Fruit fly (Drosophila melanogaster) whole organism, embryonic: ENCODE results near the gene CG9855.

ENCODE experiments used
- Awh ChIP-seq: fragments of 200-800 bp; sonication (Bioruptor generic); IDR thresholded peaks from 2 replicates; pipeline ENCODE4, ENCODE4 v1.3.6; 2022; ENCODE audit warnings: missing biosample characterization, missing genetic modification characterization
- B-H1 ChIP-seq: fragments of 200-800 bp; sonication (Bioruptor generic); IDR thresholded peaks from 3 replicates; pipeline ENCODE4 v1.3.6; 2022; ENCODE audit warnings: missing biosample characterization, missing genetic modification characterization
- C15 ChIP-seq: fragments of 200-800 bp; sonication (Bioruptor generic); IDR thresholded peaks from 3 replicates; pipeline ENCODE4 v1.3.6; 2022; ENCODE audit warnings: missing biosample characterization, missing genetic modification characterization
- CG10267 ChIP-seq: fragments of 200-800 bp; sonication (Bioruptor generic); optimal IDR thresholded peaks from 2 replicates; lab custom pipeline; 2018; ENCODE audit warnings: missing biosample characterization, mild to moderate bottlenecking, missing genetic modification characterization, moderate library complexity
- CG10543 ChIP-seq: fragments of 200-800 bp; sonication (Bioruptor generic); optimal IDR thresholded peaks from 3 replicates; lab custom pipeline; 2017; ENCODE audit warnings: missing biosample characterization, mild to moderate bottlenecking, missing genetic modification characterization, moderate library complexity
- CG10654 ChIP-seq: fragments of 200-800 bp; sonication (Bioruptor generic); optimal IDR thresholded peaks from 2 replicates; lab custom pipeline; 2016; ENCODE audit warnings: missing biosample characterization, missing genetic modification characterization
- CG10959 ChIP-seq: fragments of 200-800 bp; sonication (Bioruptor generic); IDR thresholded peaks from 2 replicates; pipeline ENCODE4 v1.3.6; 2022; ENCODE audit warnings: missing biosample characterization, missing genetic modification characterization
- CG11398 ChIP-seq: fragments of 200-800 bp; sonication (Bioruptor generic); optimal IDR thresholded peaks from 2 replicates; lab custom pipeline; 2016; ENCODE audit warnings: missing biosample characterization, missing genetic modification characterization
- CG12299 ChIP-seq: fragments of 200-800 bp; sonication (Bioruptor generic); optimal IDR thresholded peaks from 2 replicates; lab custom pipeline; 2018; ENCODE audit warnings: missing biosample characterization, mild to moderate bottlenecking, missing genetic modification characterization
- CG13424 ChIP-seq: fragments of 200-800 bp; sonication (Bioruptor generic); optimal IDR thresholded peaks from 2 replicates; lab custom pipeline; 2019; ENCODE audit warnings: missing biosample characterization, mild to moderate bottlenecking, missing genetic modification characterization, moderate library complexity
- CG15269 ChIP-seq: fragments of 200-800 bp; sonication (Bioruptor generic); optimal IDR thresholded peaks from 2 replicates; lab custom pipeline; 2018; ENCODE audit warnings: missing biosample characterization, mild to moderate bottlenecking, missing genetic modification characterization, moderate library complexity
- CG16779 ChIP-seq: fragments of 200-800 bp; sonication (Bioruptor generic); IDR thresholded peaks from 2 replicates; pipeline ENCODE4 v1.3.6; 2022; ENCODE audit warnings: missing biosample characterization, missing genetic modification characterization
- CG17568 ChIP-seq: fragments of 200-800 bp; sonication (Bioruptor generic); optimal IDR thresholded peaks from 2 replicates; lab custom pipeline; 2018; ENCODE audit warnings: missing biosample characterization, mild to moderate bottlenecking, missing genetic modification characterization, moderate library complexity
- CG1832 ChIP-seq: fragments of 200-800 bp; sonication (Bioruptor generic); optimal IDR thresholded peaks from 2 replicates; lab custom pipeline; 2017; ENCODE audit warnings: missing biosample characterization, mild to moderate bottlenecking, missing genetic modification characterization, inconsistent platforms
- CG18764 ChIP-seq: fragments of 200-800 bp; sonication (Bioruptor generic); optimal IDR thresholded peaks from 3 replicates; lab custom pipeline; 2016; ENCODE audit warnings: missing biosample characterization, missing genetic modification characterization
- CG2199 ChIP-seq: fragments of 200-800 bp; sonication (Bioruptor generic); IDR thresholded peaks from 3 replicates; pipeline ENCODE4 v1.3.6; 2022; ENCODE audit warnings: missing biosample characterization, missing genetic modification characterization
- CG43689 ChIP-seq: fragments of 200-800 bp; sonication (Bioruptor generic); IDR thresholded peaks from 2 replicates; pipeline ENCODE4 v1.3.6; 2022; ENCODE audit warnings: missing biosample characterization, missing genetic modification characterization
- CG8359 ChIP-seq: fragments of 200-800 bp; sonication (Bioruptor generic); optimal IDR thresholded peaks from 2 replicates; lab custom pipeline; 2017; ENCODE audit warnings: missing biosample characterization, mild to moderate bottlenecking, missing genetic modification characterization, borderline replicate concordance
- E2f2 ChIP-seq: fragments of 200-800 bp; sonication (Bioruptor generic); IDR thresholded peaks from 2 replicates; pipeline ENCODE4 v1.3.6; 2022; ENCODE audit warnings: missing biosample characterization, missing genetic modification characterization
- Eip74EF ChIP-seq, 2 experiments: fragments of 200-800 bp in 1 of 2; fragments of >200 bp in 1 of 2; sonication (Bioruptor generic) in 1 of 2; optimal IDR thresholded peaks; 2 replicates each; lab custom pipeline; 2017 to 2019; ENCODE audit warnings: missing biosample characterization in 2 of 2, missing genetic modification characterization in 2 of 2, mild to moderate bottlenecking in 1 of 2, moderate library complexity in 1 of 2
- Elba2 ChIP-seq: fragments of 200-800 bp; sonication (Bioruptor generic); optimal IDR thresholded peaks from 3 replicates; lab custom pipeline; 2016; ENCODE audit warnings: missing biosample characterization, missing genetic modification characterization
- Gug ChIP-seq: fragments of 200-800 bp; sonication (Bioruptor generic); IDR thresholded peaks from 4 replicates; pipeline ENCODE4 v1.3.6; 2022; ENCODE audit warnings: missing biosample characterization, missing genetic modification characterization
- Hey ChIP-seq: fragments of 200-800 bp; sonication (Bioruptor generic); optimal IDR thresholded peaks from 3 replicates; lab custom pipeline; 2018; ENCODE audit warnings: missing biosample characterization, mild to moderate bottlenecking, missing genetic modification characterization
- HmgD ChIP-seq: fragments of 200-800 bp; sonication (Bioruptor generic); optimal IDR thresholded peaks from 3 replicates; lab custom pipeline; 2016; ENCODE audit warnings: missing biosample characterization, missing genetic modification characterization
- Hr3 ChIP-seq: fragments of 200-800 bp; sonication (Bioruptor generic); optimal IDR thresholded peaks from 3 replicates; lab custom pipeline; 2016; ENCODE audit warnings: missing biosample characterization, missing genetic modification characterization
- NFAT ChIP-seq: fragments of 200-800 bp; sonication (Bioruptor generic); IDR thresholded peaks from 2 replicates; pipeline ENCODE4 v1.3.6; 2022; ENCODE audit warnings: missing biosample characterization, missing genetic modification characterization
- Neu2 ChIP-seq: fragments of 200-800 bp; sonication (Bioruptor generic); optimal IDR thresholded peaks from 3 replicates; lab custom pipeline; 2016; ENCODE audit warnings: missing biosample characterization, missing genetic modification characterization, borderline replicate concordance
- cad ChIP-seq: fragments of >200 bp; optimal IDR thresholded peaks from 2 replicates; lab custom pipeline; 2017; ENCODE audit warnings: missing biosample characterization, missing genetic modification characterization
- caup ChIP-seq: fragments of 200-800 bp; sonication (Bioruptor generic); optimal IDR thresholded peaks from 3 replicates; lab custom pipeline; 2017; ENCODE audit warnings: missing biosample characterization, mild to moderate bottlenecking, missing genetic modification characterization, moderate library complexity; ENCODE audit not compliant: severe bottlenecking
- chn ChIP-seq: fragments of 200-800 bp; sonication (Bioruptor generic); optimal IDR thresholded peaks from 2 replicates; lab custom pipeline; 2016; ENCODE audit warnings: missing biosample characterization, missing genetic modification characterization
- en ChIP-seq: fragments of 200-800 bp; sonication (Bioruptor generic); optimal IDR thresholded peaks from 2 replicates; lab custom pipeline; 2016; ENCODE audit warnings: missing biosample characterization, missing genetic modification characterization
- exex ChIP-seq: fragments of 200-800 bp; sonication (Bioruptor generic); optimal IDR thresholded peaks from 4 replicates; lab custom pipeline; 2018; ENCODE audit warnings: missing biosample characterization, mild to moderate bottlenecking, missing genetic modification characterization, moderate library complexity
- gsb-n ChIP-seq: fragments of 200-800 bp; sonication (Bioruptor generic); optimal IDR thresholded peaks from 3 replicates; lab custom pipeline; 2018; ENCODE audit warnings: missing biosample characterization, mild to moderate bottlenecking, missing genetic modification characterization
- gt ChIP-seq: fragments of 200-800 bp; sonication (Bioruptor generic); IDR thresholded peaks from 2 replicates; pipeline ENCODE4 v1.3.6; 2022; ENCODE audit warnings: missing biosample characterization, missing genetic modification characterization
- her ChIP-seq: fragments of 200-800 bp; sonication (Bioruptor generic); optimal IDR thresholded peaks from 2 replicates; lab custom pipeline; 2016; ENCODE audit warnings: missing biosample characterization, missing genetic modification characterization
- jing ChIP-seq: fragments of 200-800 bp; sonication (Bioruptor generic); optimal IDR thresholded peaks from 2 replicates; lab custom pipeline; 2018; ENCODE audit warnings: missing biosample characterization, mild to moderate bottlenecking, missing genetic modification characterization
- ken ChIP-seq: fragments of 200-800 bp; sonication (Bioruptor generic); IDR thresholded peaks from 3 replicates; pipeline ENCODE4 v1.3.6; 2022; ENCODE audit warnings: missing biosample characterization, missing genetic modification characterization
- knrl ChIP-seq: fragments of 200-800 bp; sonication (Bioruptor generic); IDR thresholded peaks from 3 replicates; pipeline ENCODE4 v1.3.6; 2022; ENCODE audit warnings: missing biosample characterization, missing genetic modification characterization; ENCODE audit not compliant: partially characterized antibody
- row ChIP-seq: fragments of 200-800 bp; sonication (Bioruptor generic); IDR thresholded peaks from 3 replicates; pipeline ENCODE4 v1.3.6; 2022; ENCODE audit warnings: missing biosample characterization, missing genetic modification characterization
- sisA ChIP-seq: fragments of 200-800 bp; sonication (Bioruptor generic); IDR thresholded peaks from 2 replicates; pipeline ENCODE4 v1.3.6; 2022; ENCODE audit warnings: missing biosample characterization, missing genetic modification characterization
- slou ChIP-seq: fragments of 200-800 bp; sonication (Bioruptor generic); optimal IDR thresholded peaks from 3 replicates; lab custom pipeline; 2016; ENCODE audit warnings: missing biosample characterization, missing genetic modification characterization
- so ChIP-seq: fragments of 200-800 bp; sonication (Bioruptor generic); IDR thresholded peaks from 3 replicates; pipeline ENCODE4 v1.3.6; 2022; ENCODE audit warnings: missing biosample characterization, missing genetic modification characterization
- ssp ChIP-seq: fragments of 200-800 bp; sonication (Bioruptor generic); IDR thresholded peaks from 2 replicates; pipeline ENCODE4 v1.3.6; 2022; ENCODE audit warnings: missing biosample characterization, missing genetic modification characterization
- trh ChIP-seq: fragments of 200-800 bp; sonication (Bioruptor generic); optimal IDR thresholded peaks from 2 replicates; lab custom pipeline; 2016; ENCODE audit warnings: missing biosample characterization, missing genetic modification characterization
- unpg ChIP-seq: fragments of 200-800 bp; sonication (Bioruptor generic); optimal IDR thresholded peaks from 3 replicates; lab custom pipeline; 2018; ENCODE audit warnings: missing biosample characterization, mild to moderate bottlenecking, missing genetic modification characterization, moderate library complexity
- vvl ChIP-seq: fragments of 200-800 bp; sonication (Bioruptor generic); IDR thresholded peaks from 2 replicates; pipeline ENCODE4 v1.3.6; 2022; ENCODE audit warnings: missing biosample characterization, missing genetic modification characterization
- wor ChIP-seq: fragments of 200-800 bp; sonication (Bioruptor generic); IDR thresholded peaks from 2 replicates; pipeline ENCODE4 v1.3.6; 2022; ENCODE audit warnings: missing biosample characterization, missing genetic modification characterization
- zf30C ChIP-seq: fragments of 200-800 bp; sonication (Bioruptor generic); optimal IDR thresholded peaks from 3 replicates; lab custom pipeline; 2018; ENCODE audit warnings: missing biosample characterization, mild to moderate bottlenecking, missing genetic modification characterization

Gene CG9855

dm6 chr3R:4394654-4395581 is 2.8 kb downstream of the CG9855 start (continued):
- TF ChIP-seq CG10267, result peak; percentile 77
- peak; percentile 96 for TF ChIP-seq row (GFP tag; lab: Robert Waterston, UW)
- 0 out of 3 replicates have a peak, but pooled peaks have one; percentile 41 for TF ChIP-seq C15 (GFP tag; lab: Robert Waterston, UW)
- peak; percentile 70 for TF ChIP-seq gt (GFP tag; lab: Robert Waterston, UW)
- peak; percentile 74 for TF ChIP-seq CG17568
- TF ChIP-seq jing (GFP tag; lab: Kevin White, UChicago), result no peak
- TF ChIP-seq Awh (GFP tag; lab: Robert Waterston, UW), result peak; percentile 72; the same call in 1 of the 2 replicates
- peak; percentile 28; the same call in 1 of the 2 replicates for TF ChIP-seq CG16779
- peak; percentile 92 for TF ChIP-seq CG15269 (tag; lab: Kevin White, UChicago)
- peak; percentile 85 for TF ChIP-seq wor (GFP tag; lab: Robert Waterston, UW)
- TF ChIP-seq Hr3 (GFP tag; lab: Kevin White, UChicago), result peak; percentile 76
- peak; percentile 84 for TF ChIP-seq CG13424 (tag; lab: Kevin White, UChicago)
- peak; percentile 67 for TF ChIP-seq Hey (tag; lab: Kevin White, UChicago)
- peak; percentile 71 for TF ChIP-seq NFAT (GFP tag; lab: Robert Waterston, UW)
- TF ChIP-seq en (GFP tag; lab: Kevin White, UChicago), result peak; percentile 73
- peak; percentile 75 for TF ChIP-seq CG10543 (GFP tag; lab: Kevin White, UChicago)
- peak; percentile 85 for TF ChIP-seq her
- no peak for TF ChIP-seq CG1832
- no peak for TF ChIP-seq Elba2 (GFP tag; lab: Kevin White, UChicago)
- peak; percentile 83 for TF ChIP-seq B-H1 (GFP tag; lab: Robert Waterston, UW)
- TF ChIP-seq caup (GFP tag; lab: Kevin White, UChicago), result peak; percentile 87
- peak; percentile 85 for TF ChIP-seq chn (GFP tag; lab: Kevin White, UChicago)
- TF ChIP-seq ssp (GFP tag; lab: Robert Waterston, UW), result peak; percentile 72
- peak; percentile 56 for TF ChIP-seq E2f2 (GFP tag; lab: Robert Waterston, UW)
- peak; percentile 34 for TF ChIP-seq slou (GFP tag; lab: Kevin White, UChicago)
- TF ChIP-seq exex, result peak; percentile 78
- no peak for TF ChIP-seq cad (GFP tag; lab: Kevin White, UChicago)
- TF ChIP-seq CG11398 (GFP tag; lab: Kevin White, UChicago), result peak; percentile 74
- TF ChIP-seq CG12299 (tag; lab: Kevin White, UChicago), result peak; percentile 61
- TF ChIP-seq knrl (GFP tag; lab: Robert Waterston, UW), result no peak
- TF ChIP-seq so (GFP tag; lab: Robert Waterston, UW), result peak; percentile 80; the same call in 2 of the 3 replicates
- TF ChIP-seq CG10654, result peak; percentile 81
- peak; percentile 67 for TF ChIP-seq CG18764 (GFP tag; lab: Kevin White, UChicago)
- TF ChIP-seq CG43689 (GFP tag; lab: Robert Waterston, UW), result peak; percentile 70
- peak; percentile 86 for TF ChIP-seq ken (GFP tag; lab: Robert Waterston, UW)
- peak; percentile 91; the same call in 2 of the 3 replicates for TF ChIP-seq CG2199 (GFP tag; lab: Robert Waterston, UW)
- TF ChIP-seq unpg (GFP tag; lab: Kevin White, UChicago), result peak; percentile 90
- no peak for TF ChIP-seq zf30C (GFP tag; lab: Kevin White, UChicago)
- TF ChIP-seq trh, result peak; percentile 69
- TF ChIP-seq Eip74EF (GFP tag; optimal IDR thresholded peaks at IDR 0.05; lab: Kevin White, UChicago), result peak in 1 of 2 experiments; percentile 85
- TF ChIP-seq vvl (GFP tag; lab: Robert Waterston, UW), result peak; percentile 95
- TF ChIP-seq Gug (GFP tag; lab: Robert Waterston, UW), result peak; percentile 81
- TF ChIP-seq Neu2 (GFP tag; lab: Kevin White, UChicago), result no peak
- peak; percentile 72 for TF ChIP-seq HmgD
- peak; percentile 65 for TF ChIP-seq CG8359 (GFP tag; lab: Kevin White, UChicago)
- TF ChIP-seq CG10959 (GFP tag; lab: Robert Waterston, UW), result peak; percentile 51; the same call in 1 of the 2 replicates
- TF ChIP-seq gsb-n (tag; lab: Kevin White, UChicago), result no peak
- peak; percentile 87 for TF ChIP-seq sisA
